Worm (Caenorhabditis elegans) whole organism, L3 larva: ENCODE measurements around the gene ser-4.

Experiments
- R02D3.7 ChIP-seq: fragments of 150-350 bp; optimal IDR thresholded peaks from 2 replicates; lab custom pipeline; 2014; ENCODE audit warnings: missing biosample characterization, missing genetic modification characterization
- ZK546.5 ChIP-seq: sonication (generic microtip); optimal IDR thresholded peaks from 2 replicates; lab custom pipeline; 2017; ENCODE audit warnings: missing biosample characterization, missing genetic modification characterization
- aly-2 ChIP-seq: fragments of 150-350 bp; optimal IDR thresholded peaks from 2 replicates; lab custom pipeline; 2014; ENCODE audit warnings: missing biosample characterization, missing genetic modification characterization
- ama-1 ChIP-seq: fragments of 150-350 bp; optimal IDR thresholded peaks from 2 replicates; lab custom pipeline; 2018
- ceh-16 ChIP-seq: sonication (generic microtip); optimal IDR thresholded peaks from 2 replicates; lab custom pipeline; 2017; ENCODE audit warnings: missing biosample characterization, missing genetic modification characterization
- ceh-28 ChIP-seq: fragments of 150-350 bp; optimal IDR thresholded peaks from 2 replicates; lab custom pipeline; 2014; ENCODE audit warnings: missing biosample characterization, missing genetic modification reagents, missing genetic modification characterization
- ceh-9 ChIP-seq: sonication (generic microtip); optimal IDR thresholded peaks from 2 replicates; lab custom pipeline; 2018; ENCODE audit warnings: missing biosample characterization, missing genetic modification characterization
- daf-12 ChIP-seq: fragments of 150-350 bp; optimal IDR thresholded peaks from 2 replicates; lab custom pipeline; 2014; ENCODE audit warnings: missing biosample characterization, missing genetic modification reagents, missing genetic modification characterization
- egl-27 ChIP-seq: sonication (generic microtip); optimal IDR thresholded peaks from 4 replicates; lab custom pipeline; 2017; ENCODE audit warnings: missing biosample characterization, missing genetic modification reagents, missing genetic modification characterization
- egl-5 ChIP-seq: fragments of 150-350 bp; optimal IDR thresholded peaks from 2 replicates; lab custom pipeline; 2017; ENCODE audit warnings: missing biosample characterization, missing genetic modification reagents, missing genetic modification characterization, inconsistent platforms
- elt-1 ChIP-seq: fragments of 150-350 bp; optimal IDR thresholded peaks from 2 replicates; lab custom pipeline; 2014; ENCODE audit warnings: missing biosample characterization, missing genetic modification characterization
- elt-2 ChIP-seq: sonication (generic microtip); optimal IDR thresholded peaks from 2 replicates; lab custom pipeline; 2016; ENCODE audit warnings: missing genetic modification reagents, mild to moderate bottlenecking, missing genetic modification characterization, missing compliant biosample characterization
- elt-3 ChIP-seq, 3 experiments: fragments of 150-350 bp in 1 of 3; sonication (generic microtip) in 2 of 3; optimal IDR thresholded peaks; 2 replicates in 2 of 3; 4 replicates in 1 of 3; lab custom pipeline; 2014 to 2017; ENCODE audit warnings: missing biosample characterization in 3 of 3, missing genetic modification characterization in 3 of 3
- eor-1 ChIP-seq, 2 experiments: fragments of 150-350 bp; optimal IDR thresholded peaks; 2 replicates each; lab custom pipeline; 2014 to 2018; ENCODE audit warnings: missing biosample characterization in 2 of 2, missing genetic modification characterization in 2 of 2
- fkh-10 ChIP-seq: sonication (generic microtip); optimal IDR thresholded peaks from 2 replicates; lab custom pipeline; 2017; ENCODE audit warnings: missing biosample characterization, missing genetic modification reagents, missing genetic modification characterization
- fkh-2 ChIP-seq: fragments of 150-350 bp; optimal IDR thresholded peaks from 2 replicates; lab custom pipeline; 2014; ENCODE audit warnings: missing biosample characterization, missing genetic modification reagents, missing genetic modification characterization
- hmg-11 ChIP-seq: sonication (generic microtip); optimal IDR thresholded peaks from 2 replicates; lab custom pipeline; 2016; ENCODE audit warnings: missing genetic modification characterization, missing compliant biosample characterization
- lin-15B ChIP-seq: fragments of 150-350 bp; optimal IDR thresholded peaks from 2 replicates; lab custom pipeline; 2014; ENCODE audit warnings: missing biosample characterization, missing genetic modification characterization
- lin-39 ChIP-seq: fragments of 150-350 bp; optimal IDR thresholded peaks from 2 replicates; lab custom pipeline; 2018; ENCODE audit warnings: missing biosample characterization, missing genetic modification reagents, missing genetic modification characterization
- lsy-12 ChIP-seq: sonication (generic microtip); optimal IDR thresholded peaks from 2 replicates; lab custom pipeline; 2016; ENCODE audit warnings: mild to moderate bottlenecking, missing genetic modification characterization, missing compliant biosample characterization
- mdl-1 ChIP-seq: fragments of 150-350 bp; optimal IDR thresholded peaks from 2 replicates; lab custom pipeline; 2014; ENCODE audit warnings: missing biosample characterization, missing genetic modification characterization
- mml-1 ChIP-seq: fragments of 150-350 bp; sonication (generic microtip); optimal IDR thresholded peaks from 3 replicates; lab custom pipeline; 2014; ENCODE audit warnings: missing biosample characterization, missing genetic modification characterization
- nfya-1 ChIP-seq: sonication (generic microtip); optimal IDR thresholded peaks from 2 replicates; lab custom pipeline; 2017; ENCODE audit warnings: missing genetic modification characterization, mild to moderate bottlenecking, missing compliant biosample characterization, antibody characterized with exemption, moderate library complexity; ENCODE audit not compliant: insufficient read depth
- nhr-23 ChIP-seq: fragments of 150-350 bp; optimal IDR thresholded peaks from 2 replicates; lab custom pipeline; 2014; ENCODE audit warnings: missing biosample characterization, missing genetic modification reagents, missing genetic modification characterization
- nhr-25 ChIP-seq: sonication (generic microtip); optimal IDR thresholded peaks from 2 replicates; lab custom pipeline; 2017; ENCODE audit warnings: missing biosample characterization, missing genetic modification characterization
- nhr-28 ChIP-seq: fragments of 150-350 bp; optimal IDR thresholded peaks from 2 replicates; lab custom pipeline; 2014; ENCODE audit warnings: missing biosample characterization, missing genetic modification characterization
- nhr-43 ChIP-seq: sonication (generic microtip); optimal IDR thresholded peaks from 2 replicates; lab custom pipeline; 2016; ENCODE audit warnings: mild to moderate bottlenecking, missing genetic modification characterization, missing compliant biosample characterization; ENCODE audit not compliant: poor library complexity, severe bottlenecking
- nhr-67 ChIP-seq: fragments of 150-350 bp; optimal IDR thresholded peaks from 2 replicates; lab custom pipeline; 2014; ENCODE audit warnings: missing biosample characterization, missing genetic modification characterization
- nhr-77 ChIP-seq: fragments of 150-350 bp; optimal IDR thresholded peaks from 2 replicates; lab custom pipeline; 2014; ENCODE audit warnings: missing biosample characterization, missing genetic modification characterization
- pha-4 ChIP-seq: fragments of 150-350 bp; optimal IDR thresholded peaks from 2 replicates; lab custom pipeline; 2014; ENCODE audit warnings: missing biosample characterization, missing genetic modification reagents, missing genetic modification characterization
- pqm-1 ChIP-seq: fragments of 150-350 bp; optimal IDR thresholded peaks from 2 replicates; lab custom pipeline; 2017; ENCODE audit warnings: missing biosample characterization, missing genetic modification characterization, inconsistent platforms
- sea-2 ChIP-seq: fragments of 150-350 bp; sonication (generic microtip); optimal IDR thresholded peaks from 4 replicates; lab custom pipeline; 2014; ENCODE audit warnings: missing biosample characterization, missing genetic modification reagents, missing genetic modification characterization
- skn-1 ChIP-seq: fragments of 150-350 bp; optimal IDR thresholded peaks from 2 replicates; lab custom pipeline; 2014; ENCODE audit warnings: missing biosample characterization, missing genetic modification characterization
- tbx-2 ChIP-seq: sonication (generic microtip); optimal IDR thresholded peaks from 2 replicates; lab custom pipeline; 2016; ENCODE audit warnings: mild to moderate bottlenecking, missing genetic modification characterization, missing compliant biosample characterization
- unc-62 ChIP-seq: fragments of 150-350 bp; sonication (generic microtip); optimal IDR thresholded peaks from 4 replicates; lab custom pipeline; 2014; ENCODE audit warnings: missing biosample characterization, missing genetic modification reagents, missing genetic modification characterization
- ztf-4 ChIP-seq: fragments of 150-350 bp; optimal IDR thresholded peaks from 2 replicates; lab custom pipeline; 2014; ENCODE audit warnings: missing biosample characterization, missing genetic modification characterization

Gene ser-4

DNA sequence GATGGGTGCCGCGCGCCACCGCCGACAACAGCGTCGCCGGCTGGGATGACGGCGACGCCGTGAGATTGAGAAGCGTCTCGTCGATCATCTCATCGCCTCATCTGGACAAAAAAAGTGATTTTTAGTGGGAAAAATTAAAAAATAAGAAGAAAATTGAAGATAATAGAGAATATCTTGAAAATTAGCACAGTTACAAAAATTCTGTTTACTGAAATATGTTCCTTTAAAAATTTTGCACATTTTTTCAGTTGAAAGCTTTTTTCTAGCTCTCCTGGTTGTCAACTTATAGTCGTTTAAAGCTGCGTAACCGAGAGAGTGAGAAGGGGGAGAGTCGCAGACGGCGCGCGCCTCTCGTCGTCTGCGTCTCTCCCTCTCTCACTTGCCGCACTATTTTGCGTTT lies at the start of gene ser-4:
Gene ser-4 (minus strand): TSS at position 101 of the 400 bp plus-strand sequence.
- TF ChIP-seq ceh-16 (tag; lab: Kevin White, UChicago) (no peak), elt-3 (tag; optimal IDR thresholded peaks at IDR 0.05; lab: Kevin White, UChicago) (no peak), ceh-9 (no peak)

- TF ChIP-seq elt-1, result no peak
- TF ChIP-seq tbx-2 (tag; lab: Kevin White, UChicago), result no peak
- TF ChIP-seq pqm-1 (tag; lab: Kevin White, UChicago), result no peak
- no peak for TF ChIP-seq nhr-43 (tag; lab: Kevin White, UChicago)
- TF ChIP-seq hmg-11 (tag; lab: Kevin White, UChicago), result no peak
- TF ChIP-seq daf-12 (tag; lab: Kevin White, UChicago), result no peak
- TF ChIP-seq skn-1 (tag; lab: Kevin White, UChicago), result no peak
- TF ChIP-seq aly-2 (tag; lab: Kevin White, UChicago), result no peak
- TF ChIP-seq nhr-77 (tag; lab: Kevin White, UChicago), result no peak
- TF ChIP-seq ceh-16 (tag; lab: Kevin White, UChicago), result no peak
These were observed 45.1 kb upstream of the ser-4 start, which contains the start of gene Y39A3CL.4 for ce11 chrIII:1777969-1778368. Gene Y39A3CL.4, minus strand, starts transcription at chrIII:1778069.

ce11 chrIII:1777468-1777867 lies 44.6 kb upstream of the ser-4 start, which contains the start of gene Y39A3CL.3:
Gene Y39A3CL.3, plus strand, starts transcription at chrIII:1777802.
- TF ChIP-seq ama-1 (no peak), ZK546.5 (tag; lab: Kevin White, UChicago) (no peak), daf-12 (tag; lab: Kevin White, UChicago) (no peak), nhr-67 (tag; lab: Kevin White, UChicago) (no peak), egl-5 (tag; lab: Kevin White, UChicago) (no peak), sea-2 (no peak), tbx-2 (tag; lab: Kevin White, UChicago) (no peak), nhr-25 (no peak), unc-62 (GFP tag; lab: Kevin White, UChicago) (no peak), nhr-77 (tag; lab: Kevin White, UChicago) (no peak), lsy-12 (tag; lab: Kevin White, UChicago) (no peak), skn-1 (tag; lab: Kevin White, UChicago) (no peak), eor-1 (tag; optimal IDR thresholded peaks at IDR 0.05; lab: Kevin White, UChicago) (no peak), fkh-10 (GFP tag; lab: Kevin White, UChicago) (no peak), elt-1 (no peak), R02D3.7 (tag; lab: Kevin White, UChicago) (no peak), lin-15B (peak; percentile 12), nfya-1 (tag; lab: Kevin White, UChicago) (peak; percentile 55), mml-1 (tag; lab: Kevin White, UChicago) (no peak), pqm-1 (tag; lab: Kevin White, UChicago) (no peak), nhr-28 (no peak), ztf-4 (tag; lab: Kevin White, UChicago) (no peak), egl-27 (tag; lab: Kevin White, UChicago) (no peak), elt-3 (tag; optimal IDR thresholded peaks at IDR 0.05; lab: Kevin White, UChicago) (no peak), pha-4 (tag; lab: Kevin White, UChicago) (peak; percentile 34), nhr-23 (peak; percentile 2)
- TF ChIP-seq, all 47 proteins: peak for 4

DNA sequence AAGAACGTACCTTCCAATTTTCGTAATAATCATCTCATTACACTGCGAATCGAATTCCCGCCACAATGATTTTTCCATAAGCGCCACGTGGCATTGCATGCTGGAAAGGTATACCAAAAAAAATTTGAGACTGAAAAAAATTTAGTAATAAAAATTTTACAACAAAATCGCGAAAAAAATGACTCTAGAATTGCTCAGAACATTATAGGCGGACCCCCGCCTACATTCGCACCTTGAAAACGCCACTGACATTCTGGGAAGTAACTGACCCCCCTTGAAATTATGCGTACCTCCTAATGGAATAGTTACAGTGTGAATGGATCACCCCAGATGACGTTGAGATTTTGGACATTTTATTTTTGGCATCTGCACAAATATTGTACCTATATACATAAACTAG lies 37.1 kb upstream of the ser-4 start, which contains the start of gene tbx-43:
Gene tbx-43 (minus strand): TSS at position 101 of the 400 bp plus-strand sequence.
- TF ChIP-seq ceh-9, result no peak
- TF ChIP-seq fkh-10 (GFP tag; lab: Kevin White, UChicago), result no peak
- no peak for TF ChIP-seq ceh-28 (tag; lab: Kevin White, UChicago)
- TF ChIP-seq fkh-2 (tag; lab: Kevin White, UChicago), result no peak
- no peak for TF ChIP-seq ama-1
- TF ChIP-seq nhr-25, result no peak
- TF ChIP-seq elt-2 (tag; lab: Kevin White, UChicago), result no peak
- no peak for TF ChIP-seq ceh-16 (tag; lab: Kevin White, UChicago)
- TF ChIP-seq mml-1 (tag; lab: Kevin White, UChicago), result no peak
- TF ChIP-seq lin-39 (tag; lab: Kevin White, UChicago), result no peak
- no peak for TF ChIP-seq mdl-1 (tag; lab: Kevin White, UChicago)
